Fruit fly (Drosophila melanogaster) whole organism, adult: ENCODE data around the gene CG1622.

Experiments used
- CG11617 ChIP-seq: fragments of 200-800 bp; sonication (Bioruptor generic); optimal IDR thresholded peaks from 2 replicates; lab custom pipeline; 2017; ENCODE audit warnings: mild to moderate bottlenecking, missing biosample characterization, missing genetic modification reagents, missing genetic modification characterization
- CG12768 ChIP-seq: fragments of 200-800 bp; sonication (Bioruptor generic); optimal IDR thresholded peaks from 2 replicates; lab custom pipeline; 2017; ENCODE audit warnings: missing biosample characterization, missing genetic modification characterization, mild to moderate bottlenecking, moderate library complexity, missing genetic modification reagents
- CG14711 ChIP-seq: fragments of 200-800 bp; sonication (Bioruptor generic); optimal IDR thresholded peaks from 2 replicates; lab custom pipeline; 2018; ENCODE audit warnings: missing biosample characterization, mild to moderate bottlenecking, missing genetic modification characterization, moderate library complexity
- CG1620 ChIP-seq: fragments of 200-800 bp; sonication (Bioruptor generic); optimal IDR thresholded peaks from 2 replicates; lab custom pipeline; 2016; ENCODE audit warnings: missing biosample characterization, missing genetic modification characterization
- CG33017 ChIP-seq: fragments of 200-800 bp; sonication (Bioruptor generic); optimal IDR thresholded peaks from 2 replicates; lab custom pipeline; 2018; ENCODE audit warnings: missing biosample characterization, mild to moderate bottlenecking, missing genetic modification characterization, moderate library complexity
- CG5204 ChIP-seq: fragments of 200-800 bp; sonication (Bioruptor generic); optimal IDR thresholded peaks from 2 replicates; lab custom pipeline; 2016; ENCODE audit warnings: missing biosample characterization, missing genetic modification characterization
- CG7045 ChIP-seq: fragments of 200-800 bp; sonication (Bioruptor generic); optimal IDR thresholded peaks from 2 replicates; lab custom pipeline; 2017; ENCODE audit warnings: missing biosample characterization, mild to moderate bottlenecking, missing genetic modification characterization
- CG7101 ChIP-seq: fragments of 200-800 bp; sonication (Bioruptor generic); optimal IDR thresholded peaks from 2 replicates; lab custom pipeline; 2018; ENCODE audit warnings: missing biosample characterization, mild to moderate bottlenecking, missing genetic modification characterization, moderate library complexity
- Clk ChIP-seq: fragments of 200-800 bp; sonication (Bioruptor generic); optimal IDR thresholded peaks from 2 replicates; lab custom pipeline; 2017; ENCODE audit warnings: missing biosample characterization, missing genetic modification characterization
- Crg-1 ChIP-seq: fragments of 200-800 bp; sonication (Bioruptor generic); optimal IDR thresholded peaks from 2 replicates; lab custom pipeline; 2016; ENCODE audit warnings: missing biosample characterization, missing genetic modification characterization
- Hr96 ChIP-seq: fragments of 200-800 bp; sonication (Bioruptor generic); optimal IDR thresholded peaks from 2 replicates; lab custom pipeline; 2016; ENCODE audit warnings: missing biosample characterization, missing genetic modification characterization
- Mnt ChIP-seq: fragments of 200-800 bp; sonication (Bioruptor generic); optimal IDR thresholded peaks from 2 replicates; lab custom pipeline; 2016; ENCODE audit warnings: missing biosample characterization, mild to moderate bottlenecking, missing genetic modification characterization
- bab1 ChIP-seq: fragments of 200-800 bp; sonication (Bioruptor generic); optimal IDR thresholded peaks from 3 replicates; lab custom pipeline; 2019; ENCODE audit warnings: missing biosample characterization, mild to moderate bottlenecking, missing genetic modification characterization, moderate library complexity
- cic ChIP-seq: fragments of 200-800 bp; sonication (Bioruptor generic); optimal IDR thresholded peaks from 2 replicates; lab custom pipeline; 2017; ENCODE audit warnings: missing biosample characterization, mild to moderate bottlenecking, missing genetic modification characterization, moderate library complexity
- cnc ChIP-seq, 2 experiments: fragments of >200 bp; optimal IDR thresholded peaks; 2 replicates each; lab custom pipeline; 2017
- kay ChIP-seq: fragments of 200-800 bp; sonication (Bioruptor generic); peaks from one replicate; lab custom pipeline; 2016; ENCODE audit warnings: missing biosample characterization, missing genetic modification characterization, borderline replicate concordance
- ovo ChIP-seq: fragments of 200-800 bp; sonication (Bioruptor generic); optimal IDR thresholded peaks from 2 replicates; lab custom pipeline; 2016; ENCODE audit warnings: missing biosample characterization, missing genetic modification characterization
- pad ChIP-seq: fragments of 200-800 bp; sonication (Bioruptor generic); optimal IDR thresholded peaks from 3 replicates; lab custom pipeline; 2017; ENCODE audit warnings: missing biosample characterization, missing genetic modification characterization, mild to moderate bottlenecking, moderate library complexity, missing genetic modification reagents
- tj ChIP-seq: fragments of 200-800 bp; sonication (Bioruptor generic); optimal IDR thresholded peaks from 3 replicates; lab custom pipeline; 2017; ENCODE audit warnings: missing biosample characterization, mild to moderate bottlenecking, missing genetic modification characterization, moderate library complexity
- toe ChIP-seq: fragments of 200-800 bp; sonication (Bioruptor generic); optimal IDR thresholded peaks from 2 replicates; lab custom pipeline; 2016; ENCODE audit warnings: missing biosample characterization, missing genetic modification characterization

Gene CG1622

DNA sequence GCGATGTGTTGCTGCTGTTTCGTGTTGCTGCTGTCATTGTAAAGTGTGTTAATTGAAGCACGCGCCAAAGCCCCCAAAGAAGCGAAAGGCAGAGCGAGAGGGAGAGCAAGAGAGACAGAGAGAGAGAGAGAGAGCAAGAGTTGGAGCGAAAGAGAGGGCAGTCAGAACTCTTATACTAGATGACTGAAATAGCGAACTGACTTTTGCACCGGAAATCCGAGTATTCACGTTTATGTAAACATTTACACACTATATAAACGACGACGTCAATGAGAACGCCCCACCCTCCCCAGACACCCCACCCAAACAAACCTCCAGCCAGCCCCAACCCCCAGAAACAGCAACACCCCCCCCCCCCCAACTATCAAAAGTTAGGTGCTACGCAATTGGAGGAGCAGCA is 25.5 kb downstream of the CG1622 start:
- TF ChIP-seq tj (GFP tag; lab: Kevin White, UChicago) (no peak), CG7101 (tag; lab: Kevin White, UChicago) (peak; percentile 42), Mnt (GFP tag; lab: Kevin White, UChicago) (peak; percentile 5), cic (GFP tag; lab: Kevin White, UChicago) (peak; percentile 41), CG33017 (peak; percentile 7), CG7045 (GFP tag; lab: Kevin White, UChicago) (no peak), CG5204 (GFP tag; lab: Kevin White, UChicago) (no peak), CG12768 (peak; percentile 80)

DNA sequence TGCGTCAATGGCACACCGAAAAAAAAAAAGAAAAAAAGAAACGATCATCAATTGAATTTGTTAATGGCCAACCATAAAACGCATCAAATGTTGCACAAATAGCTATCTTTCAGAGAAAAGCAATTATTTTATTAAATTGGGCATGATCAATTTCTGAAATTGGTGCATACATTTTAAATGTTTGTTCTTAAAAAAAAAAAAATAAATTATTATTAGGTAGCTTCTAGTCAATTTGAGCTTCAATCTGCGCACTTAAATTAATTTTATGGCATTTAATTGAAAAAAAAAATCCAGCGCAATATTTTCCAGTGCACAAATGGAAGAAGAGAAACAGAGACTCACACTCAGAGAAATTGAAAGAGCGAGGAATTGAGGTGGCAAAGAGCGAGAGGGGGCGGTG is 26.2 kb downstream of the CG1622 start:
- TF ChIP-seq CG1620 (GFP tag; lab: Kevin White, UChicago) (peak; percentile 17), CG7101 (tag; lab: Kevin White, UChicago) (peak; percentile 57), CG5204 (GFP tag; lab: Kevin White, UChicago) (peak; percentile 69), toe (GFP tag; lab: Kevin White, UChicago) (peak; percentile 25), CG33017 (no peak), CG11617 (GFP tag; lab: Kevin White, UChicago) (peak; percentile 39), bab1 (GFP tag; lab: Kevin White, UChicago) (peak; percentile 21), CG12768 (no peak), Mnt (GFP tag; lab: Kevin White, UChicago) (peak; percentile 24), tj (GFP tag; lab: Kevin White, UChicago) (peak; percentile 8), Clk (GFP tag; lab: Kevin White, UChicago) (no peak), Crg-1 (no peak), cnc (optimal IDR thresholded peaks at IDR 0.05; lab: Kevin White, UChicago) (no peak), CG14711 (tag; lab: Kevin White, UChicago) (peak; percentile 45), pad (GFP tag; lab: Kevin White, UChicago) (no peak), Hr96 (peak; percentile 48), ovo (GFP tag; lab: Kevin White, UChicago) (no peak), cic (GFP tag; lab: Kevin White, UChicago) (no peak), CG7045 (GFP tag; lab: Kevin White, UChicago) (no peak), kay (GFP tag; lab: Kevin White, UChicago) (peak; percentile 69)

DNA sequence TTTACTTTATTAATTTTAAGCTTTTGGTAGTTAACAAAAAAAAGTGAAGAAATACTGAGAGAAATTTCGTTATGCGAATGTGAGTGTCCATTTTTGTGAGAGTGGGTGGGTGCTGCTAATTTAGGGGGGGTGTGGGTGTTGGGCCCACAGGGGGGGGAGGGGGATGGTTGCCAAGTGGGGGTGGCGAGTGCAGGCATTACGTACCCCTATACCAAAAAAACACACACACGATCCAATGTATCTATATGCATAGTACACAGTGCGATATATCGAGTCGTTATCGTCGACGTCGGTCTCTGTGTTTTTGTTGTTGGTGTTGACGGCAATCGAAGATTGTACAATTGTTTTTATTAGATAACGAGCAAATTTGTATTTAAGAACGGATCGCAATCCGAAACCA is 26.6 kb downstream of the CG1622 start:
- TF ChIP-seq CG11617 (GFP tag; lab: Kevin White, UChicago) = no peak
- no peak for TF ChIP-seq pad (GFP tag; lab: Kevin White, UChicago)
- no peak for TF ChIP-seq Clk (GFP tag; lab: Kevin White, UChicago)
- TF ChIP-seq Hr96 = no peak
- TF ChIP-seq cnc (optimal IDR thresholded peaks at IDR 0.05; lab: Kevin White, UChicago) = no peak
- no peak for TF ChIP-seq tj (GFP tag; lab: Kevin White, UChicago)
- TF ChIP-seq CG1620 (GFP tag; lab: Kevin White, UChicago) = no peak
- no peak for TF ChIP-seq CG33017
- TF ChIP-seq CG7101 (tag; lab: Kevin White, UChicago) = no peak
- no peak for TF ChIP-seq CG12768
- no peak for TF ChIP-seq ovo (GFP tag; lab: Kevin White, UChicago)
- TF ChIP-seq CG5204 (GFP tag; lab: Kevin White, UChicago) = no peak
- no peak for TF ChIP-seq kay (GFP tag; lab: Kevin White, UChicago)

dm6 chrX:13325310-13325709 is 28.4 kb downstream of the CG1622 start:
- TF ChIP-seq CG11617 (GFP tag; lab: Kevin White, UChicago) (no peak), bab1 (GFP tag; lab: Kevin White, UChicago) (no peak), Mnt (GFP tag; lab: Kevin White, UChicago) (no peak), Clk (GFP tag; lab: Kevin White, UChicago) (no peak), CG33017 (no peak), CG7101 (tag; lab: Kevin White, UChicago) (no peak), toe (GFP tag; lab: Kevin White, UChicago) (no peak), CG14711 (tag; lab: Kevin White, UChicago) (no peak), CG7045 (GFP tag; lab: Kevin White, UChicago) (no peak), Crg-1 (no peak), Hr96 (no peak), CG12768 (no peak), cnc (optimal IDR thresholded peaks at IDR 0.05; lab: Kevin White, UChicago) (no peak), pad (GFP tag; lab: Kevin White, UChicago) (no peak)

DNA sequence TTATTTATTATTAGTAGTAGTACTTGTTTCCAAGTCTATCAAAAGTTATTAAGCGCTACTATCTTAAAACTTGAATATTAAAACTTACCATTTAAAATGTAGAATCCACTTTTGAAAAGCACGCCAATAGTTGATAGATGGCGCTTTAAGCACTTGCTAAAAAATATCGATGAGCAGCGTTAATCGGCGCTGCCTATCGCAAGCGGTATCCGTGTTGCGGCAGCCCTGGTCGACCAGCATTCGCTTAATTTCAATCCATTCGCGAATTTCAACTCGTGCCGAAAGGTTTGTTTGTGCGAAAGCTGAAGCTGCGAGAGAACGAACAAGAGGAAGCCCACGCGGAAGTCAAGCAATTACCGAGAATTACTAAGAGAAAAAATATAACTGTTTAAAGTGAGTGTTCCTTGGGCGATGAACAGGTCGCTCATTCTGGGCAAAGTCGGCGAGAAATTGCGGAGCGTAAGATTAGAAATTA is 32.7 kb downstream of the CG1622 start, which contains the start of gene Prx2:
TSS of gene Prx2 (plus strand) at position 253 of the 475 bp plus-strand sequence.
- TF ChIP-seq CG11617 (GFP tag; lab: Kevin White, UChicago) (peak; percentile 50), CG14711 (tag; lab: Kevin White, UChicago) (peak; percentile 42), bab1 (GFP tag; lab: Kevin White, UChicago) (peak; percentile 71), CG5204 (GFP tag; lab: Kevin White, UChicago) (no peak), CG1620 (GFP tag; lab: Kevin White, UChicago) (peak; percentile 71), tj (GFP tag; lab: Kevin White, UChicago) (no peak), Hr96 (peak; percentile 55), cnc (optimal IDR thresholded peaks at IDR 0.05; lab: Kevin White, UChicago) (no peak), Clk (GFP tag; lab: Kevin White, UChicago) (no peak), Mnt (GFP tag; lab: Kevin White, UChicago) (peak; percentile 96), CG7101 (tag; lab: Kevin White, UChicago) (peak; percentile 61), cic (GFP tag; lab: Kevin White, UChicago) (peak; percentile 55), CG33017 (no peak), kay (GFP tag; lab: Kevin White, UChicago) (no peak), ovo (GFP tag; lab: Kevin White, UChicago) (peak; percentile 55), CG7045 (GFP tag; lab: Kevin White, UChicago) (no peak), pad (GFP tag; lab: Kevin White, UChicago) (peak; percentile 52), toe (GFP tag; lab: Kevin White, UChicago) (no peak), CG12768 (peak; percentile 14), Crg-1 (peak; percentile 30)
